Worm (Caenorhabditis elegans) whole organism, young adult: ENCODE data around the gene F26F4.2.

ENCODE experiments used
- B0035.1 ChIP-seq: sonication (generic microtip); optimal IDR thresholded peaks from 2 replicates; lab custom pipeline; 2016; ENCODE audit warnings: missing genetic modification characterization, mild to moderate bottlenecking, missing compliant biosample characterization, missing genotype, missing genetic modification reagents
- C17E4.6 ChIP-seq: fragments of 200-800 bp; sonication (Bioruptor generic); IDR thresholded peaks from 2 replicates; pipeline ENCODE4 v1.3.6; 2022; ENCODE audit warnings: missing genetic modification reagents, missing genetic modification characterization, missing compliant biosample characterization
- D2030.7 ChIP-seq: fragments of 200-800 bp; sonication (Bioruptor generic); IDR thresholded peaks from 2 replicates; pipeline ENCODE4 v1.3.6; 2022; ENCODE audit warnings: missing genetic modification reagents, missing genetic modification characterization, missing compliant biosample characterization
- F52B5.7 ChIP-seq: sonication (generic microtip); optimal IDR thresholded peaks from 2 replicates; lab custom pipeline; 2016; ENCODE audit warnings: mild to moderate bottlenecking, missing genetic modification characterization, missing compliant biosample characterization
- F57A8.1 ChIP-seq: fragments of 200-800 bp; sonication (Bioruptor generic); optimal IDR thresholded peaks from 2 replicates; lab custom pipeline; 2018; ENCODE audit warnings: mild to moderate bottlenecking, missing genetic modification characterization, moderate library complexity, missing compliant biosample characterization
- K11D2.4 ChIP-seq: fragments of 200-800 bp; sonication (Bioruptor generic); IDR thresholded peaks from 2 replicates; pipeline ENCODE4 v1.3.6; 2022; ENCODE audit warnings: missing genetic modification reagents, missing genetic modification characterization, missing compliant biosample characterization
- T26A5.8 ChIP-seq: sonication (generic microtip); optimal IDR thresholded peaks from 2 replicates; lab custom pipeline; 2016; ENCODE audit warnings: missing genetic modification characterization, missing compliant biosample characterization
- Y56A3A.18 ChIP-seq: fragments of 200-800 bp; sonication (Bioruptor generic); IDR thresholded peaks from 2 replicates; pipeline ENCODE4 v1.3.6; 2022; ENCODE audit warnings: missing genetic modification reagents, missing genetic modification characterization, missing compliant biosample characterization
- Y67H2A.10 ChIP-seq: fragments of 200-800 bp; sonication (Bioruptor generic); conservative IDR thresholded peaks from 2 replicates; pipeline ENCODE4 v1.3.6; 2022; ENCODE audit warnings: missing genetic modification reagents, missing genetic modification characterization, missing compliant biosample characterization
- Y95B8A.8 ChIP-seq: fragments of 200-800 bp; sonication (Bioruptor generic); IDR thresholded peaks from 2 replicates; pipeline ENCODE4 v1.3.6; 2022; ENCODE audit warnings: missing genetic modification reagents, missing genetic modification characterization, missing compliant biosample characterization
- ZK185.1 ChIP-seq: sonication (generic microtip); optimal IDR thresholded peaks from 2 replicates; lab custom pipeline; 2016; ENCODE audit warnings: mild to moderate bottlenecking, missing genetic modification characterization, missing compliant biosample characterization; ENCODE audit not compliant: poor library complexity, severe bottlenecking
- aptf-2 ChIP-seq: fragments of 200-800 bp; sonication (Bioruptor generic); conservative IDR thresholded peaks from 2 replicates; pipeline ENCODE4 v1.3.6; 2022; ENCODE audit warnings: missing genetic modification reagents, missing genetic modification characterization, missing compliant biosample characterization
- bed-1 ChIP-seq: fragments of 200-800 bp; sonication (Bioruptor generic); IDR thresholded peaks from 2 replicates; pipeline ENCODE4 v1.3.6; 2022; ENCODE audit warnings: missing genetic modification reagents, missing genetic modification characterization, missing compliant biosample characterization
- bed-2 ChIP-seq: fragments of 200-800 bp; sonication (Bioruptor generic); IDR thresholded peaks from 2 replicates; pipeline ENCODE4 v1.3.6; 2022; ENCODE audit warnings: missing genetic modification reagents, missing genetic modification characterization, missing compliant biosample characterization
- ceh-100 ChIP-seq: fragments of 200-800 bp; sonication (Bioruptor generic); IDR thresholded peaks from 2 replicates; pipeline ENCODE4 v1.3.6; 2022; ENCODE audit warnings: missing genetic modification reagents, missing genetic modification characterization, missing compliant biosample characterization
- ceh-27 ChIP-seq: fragments of 200-800 bp; sonication (Bioruptor generic); optimal IDR thresholded peaks from 2 replicates; lab custom pipeline; 2018; ENCODE audit warnings: mild to moderate bottlenecking, missing genetic modification characterization, moderate library complexity, missing compliant biosample characterization
- ceh-58 ChIP-seq: fragments of 200-800 bp; sonication (Bioruptor generic); IDR thresholded peaks from 2 replicates; pipeline ENCODE4 v1.3.6; 2022; ENCODE audit warnings: missing genetic modification characterization, missing compliant biosample characterization
- dox-1 ChIP-seq: fragments of 200-800 bp; sonication (Bioruptor generic); IDR thresholded peaks from 2 replicates; pipeline ENCODE4 v1.3.6; 2022; ENCODE audit warnings: missing genetic modification reagents, missing genetic modification characterization, missing compliant biosample characterization
- egrh-3 ChIP-seq: fragments of 200-800 bp; sonication (Bioruptor generic); IDR thresholded peaks from 2 replicates; pipeline ENCODE4 v1.3.6; 2022; ENCODE audit warnings: missing genetic modification reagents, missing genetic modification characterization, missing compliant biosample characterization
- fkh-3 ChIP-seq: sonication (generic microtip); optimal IDR thresholded peaks from 2 replicates; lab custom pipeline; 2016; ENCODE audit warnings: mild to moderate bottlenecking, missing genetic modification characterization, missing compliant biosample characterization
- hlh-12 ChIP-seq: sonication (generic microtip); optimal IDR thresholded peaks from 2 replicates; lab custom pipeline; 2016; ENCODE audit warnings: missing genetic modification characterization, missing compliant biosample characterization
- hlh-26 ChIP-seq: fragments of 200-800 bp; sonication (Bioruptor generic); conservative IDR thresholded peaks from 2 replicates; pipeline ENCODE4 v1.3.6; 2022; ENCODE audit warnings: missing genetic modification reagents, missing genetic modification characterization, missing compliant biosample characterization
- let-526 ChIP-seq: fragments of 200-800 bp; sonication (Bioruptor generic); IDR thresholded peaks from 2 replicates; pipeline ENCODE4 v1.3.6; 2022; ENCODE audit warnings: missing genetic modification reagents, missing genetic modification characterization, missing compliant biosample characterization
- lin-26 ChIP-seq: fragments of 200-800 bp; sonication (Bioruptor generic); IDR thresholded peaks from 2 replicates; pipeline ENCODE4 v1.3.6; 2022; ENCODE audit warnings: missing genetic modification reagents, missing genetic modification characterization, missing compliant biosample characterization
- lin-35 ChIP-seq, 3 experiments: fragments of 150-350 bp in 2 of 3; sonication (generic microtip) in 1 of 3; optimal IDR thresholded peaks; 2 replicates each; lab custom pipeline; 2014 to 2018; ENCODE audit warnings: missing biosample characterization in 3 of 3, missing genetic modification characterization in 3 of 3, missing genetic modification reagents in 3 of 3
- lsy-27 ChIP-seq: sonication (generic microtip); optimal IDR thresholded peaks from 2 replicates; lab custom pipeline; 2017; ENCODE audit warnings: missing genetic modification characterization, mild to moderate bottlenecking, missing compliant biosample characterization, antibody characterized with exemption, missing genotype, borderline replicate concordance; ENCODE audit not compliant: insufficient read depth
- madf-8 ChIP-seq: fragments of 200-800 bp; sonication (Bioruptor generic); conservative IDR thresholded peaks from 2 replicates; pipeline ENCODE4 v1.3.6; 2022; ENCODE audit warnings: missing genetic modification reagents, missing genetic modification characterization, missing compliant biosample characterization
- mel-28 ChIP-seq: sonication (generic microtip); optimal IDR thresholded peaks from 2 replicates; lab custom pipeline; 2016; ENCODE audit warnings: borderline replicate concordance, mild to moderate bottlenecking, missing genetic modification characterization, missing compliant biosample characterization
- nfya-1 ChIP-seq: sonication (generic microtip); optimal IDR thresholded peaks from 2 replicates; lab custom pipeline; 2017; ENCODE audit warnings: antibody characterized with exemption, missing compliant biosample characterization, missing genetic modification characterization, borderline replicate concordance; ENCODE audit not compliant: insufficient read depth
- nfya-2 ChIP-seq: fragments of 200-800 bp; sonication (Bioruptor generic); IDR thresholded peaks from 2 replicates; pipeline ENCODE4 v1.3.6; 2022; ENCODE audit warnings: missing genetic modification reagents, missing genetic modification characterization, missing compliant biosample characterization
- nhr-179 ChIP-seq: sonication (generic microtip); optimal IDR thresholded peaks from 2 replicates; lab custom pipeline; 2016; ENCODE audit warnings: mild to moderate bottlenecking, missing genetic modification characterization, missing compliant biosample characterization
- pbrm-1 ChIP-seq: fragments of 200-800 bp; sonication (Bioruptor generic); IDR thresholded peaks from 2 replicates; pipeline ENCODE4 v1.3.6; 2022; ENCODE audit warnings: missing genetic modification reagents, missing genetic modification characterization, missing compliant biosample characterization
- pha-4 ChIP-seq: fragments of 150-350 bp; sonication (generic microtip); optimal IDR thresholded peaks from 2 replicates; lab custom pipeline; 2014; ENCODE audit warnings: missing biosample characterization, missing genetic modification reagents, missing genetic modification characterization
- rcor-1 ChIP-seq: fragments of 200-800 bp; sonication (Bioruptor generic); IDR thresholded peaks from 2 replicates; pipeline ENCODE4 v1.3.6; 2022; ENCODE audit warnings: missing genetic modification reagents, missing genetic modification characterization, missing compliant biosample characterization
- repo-1 ChIP-seq: sonication (generic microtip); optimal IDR thresholded peaks from 2 replicates; lab custom pipeline; 2017; ENCODE audit warnings: mild to moderate bottlenecking, missing genetic modification characterization, missing compliant biosample characterization
- sdz-38 ChIP-seq: sonication (generic microtip); optimal IDR thresholded peaks from 2 replicates; lab custom pipeline; 2016; ENCODE audit warnings: missing genotype, missing genetic modification characterization, missing compliant biosample characterization
- sea-2 ChIP-seq: fragments of 200-800 bp; sonication (Bioruptor generic); IDR thresholded peaks from 2 replicates; pipeline ENCODE4 v1.3.6; 2022; ENCODE audit warnings: missing genetic modification characterization, missing compliant biosample characterization
- snpc-1.1 ChIP-seq: sonication (generic microtip); optimal IDR thresholded peaks from 2 replicates; lab custom pipeline; 2017; ENCODE audit warnings: missing genetic modification characterization, mild to moderate bottlenecking, missing compliant biosample characterization, antibody characterized with exemption, moderate library complexity, missing genotype, missing genetic modification reagents; ENCODE audit not compliant: insufficient read depth
- snpc-1.3 ChIP-seq: sonication (generic microtip); optimal IDR thresholded peaks from 2 replicates; lab custom pipeline; 2017; ENCODE audit warnings: missing genetic modification characterization, mild to moderate bottlenecking, missing compliant biosample characterization, antibody characterized with exemption, moderate library complexity, missing genotype, missing genetic modification reagents; ENCODE audit not compliant: insufficient read depth
- somi-1 ChIP-seq: fragments of 200-800 bp; sonication (Bioruptor generic); optimal IDR thresholded peaks from 2 replicates; lab custom pipeline; 2018; ENCODE audit warnings: mild to moderate bottlenecking, missing genetic modification characterization, missing compliant biosample characterization
- sptf-2 ChIP-seq: fragments of 200-800 bp; sonication (Bioruptor generic); optimal IDR thresholded peaks from 2 replicates; lab custom pipeline; 2018; ENCODE audit warnings: mild to moderate bottlenecking, missing genetic modification characterization, missing compliant biosample characterization
- tbp1 ChIP-seq: fragments of 200-800 bp; sonication (Bioruptor generic); optimal IDR thresholded peaks from 2 replicates; lab custom pipeline; 2018; ENCODE audit warnings: mild to moderate bottlenecking, missing genetic modification characterization, missing compliant biosample characterization
- unc-130 ChIP-seq: sonication (generic microtip); optimal IDR thresholded peaks from 2 replicates; lab custom pipeline; 2016; ENCODE audit warnings: missing genetic modification reagents, missing genetic modification characterization, missing compliant biosample characterization
- xnd-1 ChIP-seq: sonication (generic microtip); optimal IDR thresholded peaks from 2 replicates; lab custom pipeline; 2016; ENCODE audit warnings: missing genotype, missing genetic modification reagents, missing genetic modification characterization, missing compliant biosample characterization
- zfh-2 ChIP-seq: fragments of 200-800 bp; sonication (Bioruptor generic); conservative IDR thresholded peaks from 2 replicates; pipeline ENCODE4 v1.3.6; 2022; ENCODE audit warnings: missing genetic modification reagents, missing genetic modification characterization, missing compliant biosample characterization
- ztf-28 ChIP-seq: fragments of 200-800 bp; sonication (Bioruptor generic); IDR thresholded peaks from 2 replicates; pipeline ENCODE4 v1.3.6; 2022; ENCODE audit warnings: missing genetic modification reagents, missing genetic modification characterization, missing compliant biosample characterization
- ztf-3 ChIP-seq: fragments of 200-800 bp; sonication (Bioruptor generic); optimal IDR thresholded peaks from 2 replicates; lab custom pipeline; 2018; ENCODE audit warnings: mild to moderate bottlenecking, missing genetic modification characterization, missing compliant biosample characterization

Gene F26F4.2

DNA sequence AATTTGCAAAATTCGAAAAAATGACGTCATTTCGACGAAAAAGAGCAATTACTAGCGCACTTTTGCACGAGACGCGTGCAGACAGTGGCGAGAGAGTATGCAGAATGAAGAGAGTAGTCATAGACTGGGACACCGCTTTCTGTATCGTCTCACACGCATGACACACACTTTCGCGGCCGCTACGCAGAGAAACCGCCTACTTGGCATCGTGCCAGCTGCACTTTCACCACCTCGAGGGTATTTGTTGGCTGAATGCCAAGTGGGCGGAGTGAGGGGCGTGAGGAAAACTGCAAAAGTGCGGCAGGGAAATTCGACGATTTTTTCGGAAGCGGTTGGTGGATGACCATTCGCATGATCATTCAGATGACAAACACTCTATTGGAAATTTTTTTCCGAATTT lies 11.3 kb upstream of the F26F4.2 start (continued):
- TF ChIP-seq snpc-1.3 (no peak), bed-2 (GFP tag; lab: Robert Waterston, UW) (peak; percentile 86), sea-2 (GFP tag; lab: Robert Waterston, UW) (peak; percentile 97), pha-4 (peak; percentile 84), ZK185.1 (tag; lab: Kevin White, UChicago) (peak; percentile 96), nfya-2 (no peak), rcor-1 (peak; percentile 96), T26A5.8 (no peak), snpc-1.1 (no peak), ceh-100 (GFP tag; lab: Robert Waterston, UW) (peak; percentile 90), hlh-26 (GFP tag; lab: Robert Waterston, UW) (no peak), ceh-58 (GFP tag; lab: Robert Waterston, UW) (peak; percentile 84; the same call in 1 of the 2 replicates), Y56A3A.18 (GFP tag; lab: Robert Waterston, UW) (peak; percentile 88), Y95B8A.8 (GFP tag; lab: Robert Waterston, UW) (peak; percentile 96), Y67H2A.10 (GFP tag; lab: Robert Waterston, UW) (peak; percentile 89), sdz-38 (tag; lab: Kevin White, UChicago) (no peak), sptf-2 (GFP tag; lab: Kevin White, UChicago) (peak; percentile 58), nfya-1 (no peak), lin-26 (GFP tag; lab: Robert Waterston, UW) (peak; percentile 92), hlh-12 (tag; lab: Kevin White, UChicago) (no peak), ceh-27 (GFP tag; lab: Kevin White, UChicago) (peak; percentile 100), lin-35 (GFP tag; optimal IDR thresholded peaks at IDR 0.05; lab: Kevin White, UChicago) (peak in 2 of 3 experiments; percentile 68 to 96), ztf-28 (GFP tag; lab: Robert Waterston, UW) (peak; percentile 86), F52B5.7 (peak; percentile 95), K11D2.4 (GFP tag; lab: Robert Waterston, UW) (peak; percentile 98), ztf-3 (GFP tag; lab: Kevin White, UChicago) (peak; percentile 98), egrh-3 (peak; percentile 70), fkh-3 (tag; lab: Kevin White, UChicago) (no peak), tbp1 (GFP tag; lab: Kevin White, UChicago) (peak; percentile 77), mel-28 (tag; lab: Kevin White, UChicago) (peak; percentile 48), zfh-2 (GFP tag; lab: Robert Waterston, UW) (peak; percentile 100), unc-130 (GFP tag; lab: Kevin White, UChicago) (peak; percentile 9), dox-1 (GFP tag; lab: Robert Waterston, UW) (peak; percentile 99), F57A8.1 (peak; percentile 22), somi-1 (peak; percentile 100), xnd-1 (tag; lab: Kevin White, UChicago) (no peak), bed-1 (GFP tag; lab: Robert Waterston, UW) (peak; percentile 86; the same call in 1 of the 2 replicates), let-526 (GFP tag; lab: Robert Waterston, UW) (peak; percentile 99), C17E4.6 (GFP tag; lab: Robert Waterston, UW) (peak; percentile 87), aptf-2 (GFP tag; lab: Robert Waterston, UW) (peak; percentile 73; the same call in 1 of the 2 replicates), nhr-179 (tag; lab: Kevin White, UChicago) (no peak), pbrm-1 (peak; percentile 97), lsy-27 (no peak), D2030.7 (GFP tag; lab: Robert Waterston, UW) (peak; percentile 41), B0035.1 (tag; lab: Kevin White, UChicago) (peak; percentile 93), madf-8 (GFP tag; lab: Robert Waterston, UW) (peak; percentile 47), repo-1 (tag; lab: Kevin White, UChicago) (peak; percentile 97)
